Fruit fly (Drosophila melanogaster) whole organism, embryonic: Measurements from ENCODE around the gene EAChm.

Experiments
- Antp ChIP-seq: fragments of 200-800 bp; sonication (Bioruptor generic); optimal IDR thresholded peaks from 3 replicates; lab custom pipeline; 2016; ENCODE audit warnings: missing biosample characterization, missing genetic modification characterization
- Atf-2 ChIP-seq: fragments of 200-800 bp; sonication (Bioruptor generic); optimal IDR thresholded peaks from 2 replicates; lab custom pipeline; 2016; ENCODE audit warnings: missing biosample characterization, missing genetic modification characterization
- Blimp-1 ChIP-seq: fragments of 200-800 bp; sonication (Bioruptor generic); optimal IDR thresholded peaks from 3 replicates; lab custom pipeline; 2018; ENCODE audit warnings: missing biosample characterization, missing genetic modification characterization, mild to moderate bottlenecking, moderate library complexity, missing genetic modification reagents
- BtbVII ChIP-seq: fragments of 200-800 bp; sonication (Bioruptor generic); optimal IDR thresholded peaks from 3 replicates; lab custom pipeline; 2017; ENCODE audit warnings: missing biosample characterization, mild to moderate bottlenecking, missing genetic modification characterization
- Bteb2 ChIP-seq: fragments of 200-800 bp; sonication (Bioruptor generic); optimal IDR thresholded peaks from 2 replicates; lab custom pipeline; 2016; ENCODE audit warnings: missing biosample characterization, missing genetic modification characterization
- CG10462 ChIP-seq: fragments of 200-800 bp; sonication (Bioruptor generic); optimal IDR thresholded peaks from 2 replicates; lab custom pipeline; 2016; ENCODE audit warnings: missing biosample characterization, missing genetic modification characterization
- CG11504 ChIP-seq: fragments of 200-800 bp; sonication (Bioruptor generic); optimal IDR thresholded peaks from 3 replicates; lab custom pipeline; 2019; ENCODE audit warnings: missing biosample characterization, mild to moderate bottlenecking, missing genetic modification characterization, moderate library complexity
- CG11696 ChIP-seq: fragments of 200-800 bp; sonication (Bioruptor generic); IDR thresholded peaks from 2 replicates; pipeline ENCODE4 v1.3.6; 2022; ENCODE audit warnings: missing biosample characterization, missing genetic modification characterization
- CG11723 ChIP-seq: fragments of 200-800 bp; sonication (Bioruptor generic); optimal IDR thresholded peaks from 2 replicates; lab custom pipeline; 2017; ENCODE audit warnings: missing biosample characterization, mild to moderate bottlenecking, missing genetic modification characterization
- CG12155 ChIP-seq: fragments of 200-800 bp; sonication (Bioruptor generic); optimal IDR thresholded peaks from 3 replicates; lab custom pipeline; 2016; ENCODE audit warnings: missing biosample characterization, missing genetic modification characterization
- CG12391 ChIP-seq: fragments of 200-800 bp; sonication (Bioruptor generic); optimal IDR thresholded peaks from 3 replicates; lab custom pipeline; 2018; ENCODE audit warnings: missing biosample characterization, mild to moderate bottlenecking, missing genetic modification characterization, moderate library complexity
- CG1529 ChIP-seq: fragments of 200-800 bp; sonication (Bioruptor generic); optimal IDR thresholded peaks from 3 replicates; lab custom pipeline; 2018; ENCODE audit warnings: missing biosample characterization, missing genetic modification characterization
- CG15479 ChIP-seq: fragments of 200-800 bp; sonication (Bioruptor generic); optimal IDR thresholded peaks from 3 replicates; lab custom pipeline; 2019; ENCODE audit warnings: missing biosample characterization, mild to moderate bottlenecking, missing genetic modification characterization, moderate library complexity
- CG15601 ChIP-seq: fragments of 200-800 bp; sonication (Bioruptor generic); optimal IDR thresholded peaks from 3 replicates; lab custom pipeline; 2019; ENCODE audit warnings: missing biosample characterization, mild to moderate bottlenecking, missing genetic modification characterization, moderate library complexity
- CG15696 ChIP-seq: fragments of 200-800 bp; sonication (Bioruptor generic); optimal IDR thresholded peaks from 2 replicates; lab custom pipeline; 2019; ENCODE audit warnings: missing biosample characterization, mild to moderate bottlenecking, missing genetic modification characterization, moderate library complexity
- CG17385 ChIP-seq: fragments of 200-800 bp; sonication (Bioruptor generic); optimal IDR thresholded peaks from 3 replicates; lab custom pipeline; 2018; ENCODE audit warnings: missing biosample characterization, mild to moderate bottlenecking, missing genetic modification characterization
- CG17829 ChIP-seq: fragments of 200-800 bp; optimal IDR thresholded peaks from 2 replicates; lab custom pipeline; 2019; ENCODE audit warnings: missing biosample characterization, mild to moderate bottlenecking, missing genetic modification characterization, moderate library complexity
- CG18262 ChIP-seq: fragments of 200-800 bp; optimal IDR thresholded peaks from 3 replicates; lab custom pipeline; 2019; ENCODE audit warnings: missing biosample characterization, mild to moderate bottlenecking, missing genetic modification characterization, moderate library complexity
- CG2889 ChIP-seq: fragments of 200-800 bp; sonication (Bioruptor generic); IDR thresholded peaks from 3 replicates; pipeline ENCODE4 v1.3.6; 2022; ENCODE audit warnings: missing biosample characterization, missing genetic modification characterization
- CG32532 ChIP-seq: fragments of 200-800 bp; sonication (Bioruptor generic); IDR thresholded peaks from 2 replicates; pipeline ENCODE4 v1.3.6; 2022; ENCODE audit warnings: missing biosample characterization, missing genetic modification characterization
- CG3995 ChIP-seq: fragments of 200-800 bp; sonication (Bioruptor generic); optimal IDR thresholded peaks from 3 replicates; lab custom pipeline; 2016; ENCODE audit warnings: missing biosample characterization, missing genetic modification characterization
- CG4404 ChIP-seq: fragments of 200-800 bp; sonication (Bioruptor generic); IDR thresholded peaks from 2 replicates; pipeline ENCODE4 v1.3.6; 2022; ENCODE audit warnings: missing biosample characterization, missing genetic modification characterization
- CG4854 ChIP-seq: fragments of 200-800 bp; sonication (Bioruptor generic); optimal IDR thresholded peaks from 2 replicates; lab custom pipeline; 2016; ENCODE audit warnings: missing biosample characterization, missing genetic modification characterization, inconsistent platforms
- CG5245 ChIP-seq: fragments of 200-800 bp; sonication (Bioruptor generic); optimal IDR thresholded peaks from 3 replicates; lab custom pipeline; 2016; ENCODE audit warnings: missing biosample characterization, missing genetic modification characterization
- CG6654 ChIP-seq: fragments of 200-800 bp; sonication (Bioruptor generic); optimal IDR thresholded peaks from 2 replicates; lab custom pipeline; 2017; ENCODE audit warnings: missing biosample characterization, mild to moderate bottlenecking, missing genetic modification characterization
- CG6765 ChIP-seq: fragments of 200-800 bp; sonication (Bioruptor generic); optimal IDR thresholded peaks from 3 replicates; lab custom pipeline; 2017; ENCODE audit warnings: missing biosample characterization, mild to moderate bottlenecking, missing genetic modification characterization
- CG6791 ChIP-seq: fragments of 200-800 bp; sonication (Bioruptor generic); IDR thresholded peaks from 3 replicates; pipeline ENCODE4 v1.3.6; 2022; ENCODE audit warnings: missing biosample characterization, missing genetic modification characterization; ENCODE audit not compliant: partially characterized antibody
- CG9215 ChIP-seq: fragments of 200-800 bp; sonication (Bioruptor generic); IDR thresholded peaks from 2 replicates; pipeline ENCODE4 v1.3.6; 2022; ENCODE audit warnings: missing biosample characterization, missing genetic modification characterization
- Chrac-16 ChIP-seq: fragments of 200-800 bp; sonication (Bioruptor generic); optimal IDR thresholded peaks from 3 replicates; lab custom pipeline; 2016; ENCODE audit warnings: missing biosample characterization, missing genetic modification characterization
- CoRest ChIP-seq: fragments of 200-800 bp; sonication (Bioruptor generic); optimal IDR thresholded peaks from 3 replicates; lab custom pipeline; 2018; ENCODE audit warnings: missing biosample characterization, mild to moderate bottlenecking, missing genetic modification characterization, moderate library complexity
- Dip2 ChIP-seq: fragments of 200-800 bp; sonication (Bioruptor generic); IDR thresholded peaks from 2 replicates; pipeline ENCODE4 v1.3.6; 2022; ENCODE audit warnings: missing biosample characterization, missing genetic modification characterization
- E2f1 ChIP-seq: fragments of 200-800 bp; sonication (Bioruptor generic); IDR thresholded peaks from 2 replicates; pipeline ENCODE4 v1.3.6; 2022; ENCODE audit warnings: missing biosample characterization, missing genetic modification characterization
- MBD-R2 ChIP-seq: fragments of 200-800 bp; sonication (Bioruptor generic); IDR thresholded peaks from 2 replicates; pipeline ENCODE4 v1.3.6; 2022; ENCODE audit warnings: missing biosample characterization, missing genetic modification characterization
- PHDP ChIP-seq: fragments of 200-800 bp; sonication (Bioruptor generic); optimal IDR thresholded peaks from 3 replicates; lab custom pipeline; 2018; ENCODE audit warnings: missing biosample characterization, mild to moderate bottlenecking, missing genetic modification characterization, moderate library complexity
- YL-1 ChIP-seq: fragments of 200-800 bp; sonication (Bioruptor generic); optimal IDR thresholded peaks from 3 replicates; lab custom pipeline; 2017; ENCODE audit warnings: missing biosample characterization, mild to moderate bottlenecking, missing genetic modification characterization
- dmrt99B ChIP-seq: fragments of 200-800 bp; sonication (Bioruptor generic); optimal IDR thresholded peaks from 2 replicates; lab custom pipeline; 2018; ENCODE audit warnings: missing biosample characterization, mild to moderate bottlenecking, missing genetic modification characterization, moderate library complexity
- esg ChIP-seq: fragments of 200-800 bp; sonication (Bioruptor generic); conservative IDR thresholded peaks from 2 replicates; pipeline ENCODE4 v1.3.6; 2022; ENCODE audit warnings: missing biosample characterization, missing genetic modification characterization
- gsb-n ChIP-seq: fragments of 200-800 bp; sonication (Bioruptor generic); optimal IDR thresholded peaks from 3 replicates; lab custom pipeline; 2018; ENCODE audit warnings: missing biosample characterization, mild to moderate bottlenecking, missing genetic modification characterization
- hbn ChIP-seq: fragments of 200-800 bp; sonication (Bioruptor generic); IDR thresholded peaks from 2 replicates; pipeline ENCODE4 v1.3.6; 2022; ENCODE audit warnings: missing biosample characterization, missing genetic modification characterization; ENCODE audit not compliant: partially characterized antibody
- hkb ChIP-seq, 2 experiments: fragments of 200-800 bp in 1 of 2; fragments of >200 bp in 1 of 2; sonication (Bioruptor generic) in 1 of 2; IDR thresholded peaks in 1 of 2; optimal IDR thresholded peaks in 1 of 2; 2 replicates each; pipeline versions ENCODE4 v1.3.6 to Lab custom; 2017 to 2022; ENCODE audit warnings: missing biosample characterization in 1 of 2, missing genetic modification characterization in 1 of 2
- jumu ChIP-seq: fragments of 200-800 bp; sonication (Bioruptor generic); optimal IDR thresholded peaks from 3 replicates; lab custom pipeline; 2016; ENCODE audit warnings: missing biosample characterization, missing genetic modification characterization
- lola ChIP-seq, 3 experiments: fragments of >200 bp in 2 of 3; fragments of 200-800 bp in 1 of 3; sonication (Bioruptor generic) in 1 of 3; optimal IDR thresholded peaks; 2 replicates each; lab custom pipeline; 2017 to 2019; ENCODE audit warnings: missing biosample characterization in 3 of 3, missing genetic modification characterization in 3 of 3, mild to moderate bottlenecking in 1 of 3, moderate library complexity in 1 of 3
- odd ChIP-seq: fragments of 200-800 bp; sonication (Bioruptor generic); optimal IDR thresholded peaks from 2 replicates; lab custom pipeline; 2017; ENCODE audit warnings: missing biosample characterization, mild to moderate bottlenecking, missing genetic modification characterization
- pnt ChIP-seq: fragments of 200-800 bp; sonication (Bioruptor generic); optimal IDR thresholded peaks from 3 replicates; lab custom pipeline; 2016; ENCODE audit warnings: missing biosample characterization, missing genetic modification characterization
- row ChIP-seq: fragments of 200-800 bp; sonication (Bioruptor generic); IDR thresholded peaks from 3 replicates; pipeline ENCODE4 v1.3.6; 2022; ENCODE audit warnings: missing biosample characterization, missing genetic modification characterization
- scrt ChIP-seq: fragments of 200-800 bp; sonication (Bioruptor generic); optimal IDR thresholded peaks from 2 replicates; lab custom pipeline; 2018; ENCODE audit warnings: missing biosample characterization, mild to moderate bottlenecking, missing genetic modification characterization, moderate library complexity
- sd ChIP-seq: fragments of 200-800 bp; sonication (Bioruptor generic); optimal IDR thresholded peaks from 3 replicates; lab custom pipeline; 2018; ENCODE audit warnings: missing biosample characterization, mild to moderate bottlenecking, missing genetic modification characterization, moderate library complexity
- tll ChIP-seq, 2 experiments: fragments of 200-800 bp in 1 of 2; fragments of >200 bp in 1 of 2; sonication (Bioruptor generic) in 1 of 2; optimal IDR thresholded peaks; 2 replicates each; lab custom pipeline; 2017 to 2019; ENCODE audit warnings: missing biosample characterization in 2 of 2, missing genetic modification characterization in 2 of 2, mild to moderate bottlenecking in 1 of 2, moderate library complexity in 1 of 2
- zen2 ChIP-seq: fragments of 200-800 bp; sonication (Bioruptor generic); IDR thresholded peaks from 3 replicates; pipeline ENCODE4 v1.3.6; 2022; ENCODE audit warnings: missing biosample characterization, missing genetic modification characterization; ENCODE audit not compliant: partially characterized antibody

EAChm gene

dm6 chr3L:15089083-15089704, 34.6 kb downstream of the EAChm start (continued):
- TF ChIP-seq CG6791 (GFP tag; lab: Robert Waterston, UW) (no peak), pnt (GFP tag; lab: Kevin White, UChicago) (no peak), zen2 (GFP tag; lab: Robert Waterston, UW) (no peak), Dip2 (GFP tag; lab: Robert Waterston, UW) (no peak), dmrt99B (tag; lab: Kevin White, UChicago) (peak; percentile 42), Atf-2 (GFP tag; lab: Kevin White, UChicago) (no peak), jumu (GFP tag; lab: Kevin White, UChicago) (no peak), PHDP (peak; percentile 53), Chrac-16 (GFP tag; lab: Kevin White, UChicago) (no peak), hbn (no peak), CG11504 (tag; lab: Kevin White, UChicago) (peak; percentile 98), lola (GFP tag; optimal IDR thresholded peaks at IDR 0.05; lab: Kevin White, UChicago) (no peak), Blimp-1 (GFP tag; lab: Kevin White, UChicago) (peak; percentile 82), CG12391 (peak; percentile 55), CG6765 (GFP tag; lab: Kevin White, UChicago) (no peak), Antp (no peak), MBD-R2 (GFP tag; lab: Robert Waterston, UW) (no peak), CoRest (tag; lab: Kevin White, UChicago) (peak; percentile 24), YL-1 (GFP tag; lab: Kevin White, UChicago) (no peak), CG1529 (GFP tag; lab: Kevin White, UChicago) (no peak), CG15479 (no peak), hkb (optimal IDR thresholded peaks at IDR 0.05; lab: Kevin White, UChicago) (no peak), hkb (GFP tag; IDR thresholded peaks at IDR 0.05; lab: Robert Waterston, UW) (no peak), CG11696 (GFP tag; lab: Robert Waterston, UW) (no peak), CG11723 (no peak), Bteb2 (GFP tag; lab: Kevin White, UChicago) (no peak), E2f1 (GFP tag; lab: Robert Waterston, UW) (no peak), CG9215 (GFP tag; lab: Robert Waterston, UW) (no peak), BtbVII (GFP tag; lab: Kevin White, UChicago) (no peak), CG17829 (peak; percentile 33), sd (tag; lab: Kevin White, UChicago) (peak; percentile 14), CG5245 (GFP tag; lab: Kevin White, UChicago) (no peak), CG4404 (GFP tag; lab: Robert Waterston, UW) (no peak), CG2889 (no peak), scrt (GFP tag; lab: Kevin White, UChicago) (no peak), CG10462 (GFP tag; lab: Kevin White, UChicago) (no peak), CG15601 (tag; lab: Kevin White, UChicago) (peak; percentile 57), CG4854 (GFP tag; lab: Kevin White, UChicago) (no peak), CG17385 (peak; percentile 10), gsb-n (peak; percentile 3), CG3995 (GFP tag; lab: Kevin White, UChicago) (no peak), CG6654 (no peak), CG12155 (no peak), CG18262 (peak; percentile 57), tll (GFP tag; optimal IDR thresholded peaks at IDR 0.05; lab: Kevin White, UChicago) (no peak), CG32532 (GFP tag; lab: Robert Waterston, UW) (no peak), CG15696 (tag; lab: Kevin White, UChicago) (no peak), esg (no peak), row (GFP tag; lab: Robert Waterston, UW) (peak; percentile 41; the same call in 2 of the 3 replicates), odd (GFP tag; lab: Kevin White, UChicago) (no peak)
